Worm (Caenorhabditis elegans) whole organism, L1 larva: ENCODE results near the gene C42D4.13.

Experiments used
- C04F5.9 ChIP-seq: sonication (generic microtip); optimal IDR thresholded peaks from 2 replicates; lab custom pipeline; 2016; ENCODE audit warnings: missing genetic modification characterization, missing compliant biosample characterization
- C16A3.4 ChIP-seq: fragments of 150-350 bp; optimal IDR thresholded peaks from 2 replicates; lab custom pipeline; 2014; ENCODE audit warnings: missing biosample characterization, missing genetic modification characterization
- F16B12.6 ChIP-seq: fragments of 150-350 bp; optimal IDR thresholded peaks from 2 replicates; lab custom pipeline; 2014; ENCODE audit warnings: missing biosample characterization, missing genetic modification characterization
- Y116A8C.19 ChIP-seq: sonication (generic microtip); optimal IDR thresholded peaks from 2 replicates; lab custom pipeline; 2016; ENCODE audit warnings: missing compliant biosample characterization, missing genetic modification characterization, borderline replicate concordance
- aha-1 ChIP-seq: fragments of 150-350 bp; optimal IDR thresholded peaks from 2 replicates; lab custom pipeline; 2014; ENCODE audit warnings: missing biosample characterization, missing genetic modification characterization
- aly-2 ChIP-seq: fragments of 150-350 bp; optimal IDR thresholded peaks from 2 replicates; lab custom pipeline; 2014; ENCODE audit warnings: missing biosample characterization, missing genetic modification characterization
- blmp-1 ChIP-seq: fragments of 150-350 bp; optimal IDR thresholded peaks from 2 replicates; lab custom pipeline; 2014; ENCODE audit warnings: missing biosample characterization, missing genetic modification characterization
- ceh-8 ChIP-seq: fragments of 200-800 bp; sonication (Bioruptor generic); optimal IDR thresholded peaks from 2 replicates; lab custom pipeline; 2018; ENCODE audit warnings: mild to moderate bottlenecking, missing genetic modification characterization, moderate library complexity, missing compliant biosample characterization
- ceh-82 ChIP-seq, 3 experiments: fragments of 150-350 bp in 1 of 3; sonication (generic microtip) in 2 of 3; optimal IDR thresholded peaks; 2 replicates each; lab custom pipeline; 2014 to 2017; ENCODE audit warnings: missing biosample characterization in 3 of 3, missing genetic modification characterization in 3 of 3
- ceh-90 ChIP-seq: sonication (generic microtip); optimal IDR thresholded peaks from 2 replicates; lab custom pipeline; 2016; ENCODE audit warnings: missing genetic modification characterization, missing compliant biosample characterization
- ces-1 ChIP-seq: fragments of 150-350 bp; optimal IDR thresholded peaks from 2 replicates; lab custom pipeline; 2014; ENCODE audit warnings: missing biosample characterization, missing genetic modification reagents, missing genetic modification characterization
- dpl-1 ChIP-seq, 3 experiments: fragments of 150-350 bp in 2 of 3; sonication (generic microtip) in 1 of 3; optimal IDR thresholded peaks; 2 replicates each; lab custom pipeline; 2014 to 2017; ENCODE audit warnings: missing biosample characterization in 3 of 3, missing genetic modification characterization in 3 of 3, missing genetic modification reagents in 3 of 3
- dsc-1 ChIP-seq: sonication (generic microtip); optimal IDR thresholded peaks from 2 replicates; lab custom pipeline; 2016; ENCODE audit warnings: mild to moderate bottlenecking, missing genetic modification characterization, missing compliant biosample characterization
- efl-1 ChIP-seq, 4 experiments: fragments of 150-350 bp; optimal IDR thresholded peaks in 3 of 4; peaks in 1 of 4; 1 replicate in 1 of 4; 2 replicates in 3 of 4; lab custom pipeline; 2014; ENCODE audit warnings: missing biosample characterization in 2 of 4, missing genetic modification characterization in 2 of 4, missing genetic modification reagents in 2 of 4
- elt-2 ChIP-seq: sonication (generic microtip); optimal IDR thresholded peaks from 2 replicates; lab custom pipeline; 2016; ENCODE audit warnings: missing genetic modification characterization, mild to moderate bottlenecking, inconsistent platforms, missing compliant biosample characterization, missing genetic modification reagents
- elt-3 ChIP-seq, 6 experiments: fragments of 150-350 bp in 1 of 6; sonication (generic microtip); optimal IDR thresholded peaks; 2 replicates each; lab custom pipeline; 2017 to 2018; ENCODE audit warnings: missing biosample characterization in 6 of 6, missing genetic modification characterization in 6 of 6, inconsistent platforms in 1 of 6
- ets-5 ChIP-seq: fragments of 200-800 bp; sonication (Bioruptor generic); IDR thresholded peaks from 2 replicates; pipeline ENCODE4 v1.3.6; 2022; ENCODE audit warnings: missing genetic modification characterization, missing compliant biosample characterization
- fos-1 ChIP-seq: fragments of 150-350 bp; optimal IDR thresholded peaks from 2 replicates; lab custom pipeline; 2014; ENCODE audit warnings: missing biosample characterization, missing genetic modification characterization
- grh-1 ChIP-seq: fragments of 200-800 bp; sonication (Bioruptor generic); IDR thresholded peaks from 2 replicates; pipeline ENCODE4 v1.3.6; 2022; ENCODE audit warnings: missing genetic modification reagents, missing genetic modification characterization, missing compliant biosample characterization
- hlh-4 ChIP-seq: sonication (generic microtip); optimal IDR thresholded peaks from 2 replicates; lab custom pipeline; 2016; ENCODE audit warnings: mild to moderate bottlenecking, missing genetic modification characterization, missing compliant biosample characterization
- hpl-2 ChIP-seq: fragments of 150-350 bp; optimal IDR thresholded peaks from 2 replicates; lab custom pipeline; 2014; ENCODE audit warnings: missing biosample characterization, missing genetic modification reagents, missing genetic modification characterization
- isw-1 ChIP-seq: fragments of 200-800 bp; sonication (Bioruptor generic); IDR thresholded peaks from 2 replicates; pipeline ENCODE4 v1.3.6; 2022; ENCODE audit warnings: missing genetic modification characterization, missing compliant biosample characterization
- jun-1 ChIP-seq: fragments of 150-350 bp; optimal IDR thresholded peaks from 2 replicates; lab custom pipeline; 2014; ENCODE audit warnings: missing biosample characterization, missing genetic modification reagents, missing genetic modification characterization
- lin-14 ChIP-seq: fragments of 200-800 bp; sonication (Bioruptor generic); optimal IDR thresholded peaks from 2 replicates; lab custom pipeline; 2018; ENCODE audit warnings: mild to moderate bottlenecking, missing genetic modification characterization, moderate library complexity, missing compliant biosample characterization
- lin-15B ChIP-seq: fragments of 150-350 bp; sonication (generic microtip); optimal IDR thresholded peaks from 3 replicates; lab custom pipeline; 2014; ENCODE audit warnings: missing biosample characterization, missing genetic modification characterization
- lin-35 ChIP-seq, 2 experiments: fragments of 150-350 bp; optimal IDR thresholded peaks; 2 replicates each; lab custom pipeline; 2014; ENCODE audit warnings: missing biosample characterization in 2 of 2, missing genetic modification characterization in 2 of 2, missing genetic modification reagents in 2 of 2
- mab-9 ChIP-seq: fragments of 200-800 bp; sonication (Bioruptor generic); IDR thresholded peaks from 2 replicates; pipeline ENCODE4 v1.3.6; 2022; ENCODE audit warnings: missing genetic modification reagents, missing genetic modification characterization, missing compliant biosample characterization
- mdl-1 ChIP-seq, 2 experiments: fragments of 150-350 bp; optimal IDR thresholded peaks; 2 replicates each; lab custom pipeline; 2014 to 2017; ENCODE audit warnings: missing biosample characterization in 2 of 2, missing genetic modification characterization in 2 of 2, inconsistent platforms in 1 of 2
- mef-2 ChIP-seq: fragments of 150-350 bp; optimal IDR thresholded peaks from 2 replicates; lab custom pipeline; 2014; ENCODE audit warnings: missing biosample characterization, missing genetic modification characterization
- nhr-11 ChIP-seq: fragments of 150-350 bp; optimal IDR thresholded peaks from 2 replicates; lab custom pipeline; 2014; ENCODE audit warnings: missing biosample characterization, missing genetic modification characterization
- nhr-20 ChIP-seq: sonication (generic microtip); optimal IDR thresholded peaks from 2 replicates; lab custom pipeline; 2016; ENCODE audit warnings: mild to moderate bottlenecking, missing genetic modification characterization, missing compliant biosample characterization
- nhr-71 ChIP-seq: sonication (generic microtip); optimal IDR thresholded peaks from 2 replicates; lab custom pipeline; 2016; ENCODE audit warnings: mild to moderate bottlenecking, missing genetic modification characterization, moderate library complexity, missing compliant biosample characterization
- nhr-76 ChIP-seq: sonication (generic microtip); optimal IDR thresholded peaks from 2 replicates; lab custom pipeline; 2017; ENCODE audit warnings: missing biosample characterization, missing genetic modification characterization
- nhr-84 ChIP-seq: sonication (generic microtip); optimal IDR thresholded peaks from 2 replicates; lab custom pipeline; 2017; ENCODE audit warnings: missing biosample characterization, missing genetic modification characterization
- nhr-85 ChIP-seq: sonication (generic microtip); peaks from one replicate; lab custom pipeline; 2016; ENCODE audit warnings: missing genetic modification characterization, inconsistent platforms, missing compliant biosample characterization
- nhr-90 ChIP-seq: sonication (generic microtip); optimal IDR thresholded peaks from 2 replicates; lab custom pipeline; 2016; ENCODE audit warnings: mild to moderate bottlenecking, missing genetic modification characterization, missing compliant biosample characterization; ENCODE audit not compliant: poor library complexity
- snpc-4 ChIP-seq: fragments of 150-350 bp; optimal IDR thresholded peaks from 2 replicates; lab custom pipeline; 2014; ENCODE audit warnings: missing biosample characterization, missing genetic modification characterization
- sup-37 ChIP-seq: fragments of 200-800 bp; sonication (Bioruptor generic); optimal IDR thresholded peaks from 2 replicates; lab custom pipeline; 2018; ENCODE audit warnings: mild to moderate bottlenecking, missing genetic modification characterization, missing compliant biosample characterization
- tlp-1 ChIP-seq: fragments of 150-350 bp; optimal IDR thresholded peaks from 2 replicates; lab custom pipeline; 2014; ENCODE audit warnings: missing biosample characterization, missing genetic modification characterization
- unc-86 ChIP-seq: sonication (generic microtip); optimal IDR thresholded peaks from 2 replicates; lab custom pipeline; 2016; ENCODE audit warnings: missing genetic modification characterization, missing compliant biosample characterization
- unc-98 ChIP-seq: fragments of 200-800 bp; sonication (Bioruptor generic); IDR thresholded peaks from 2 replicates; pipeline ENCODE4 v1.3.6; 2022; ENCODE audit warnings: missing genetic modification characterization, missing compliant biosample characterization
- vab-15 ChIP-seq: sonication (generic microtip); optimal IDR thresholded peaks from 2 replicates; lab custom pipeline; 2017; ENCODE audit warnings: missing genotype, mild to moderate bottlenecking, missing genetic modification characterization, missing compliant biosample characterization
- xbp-1 ChIP-seq: sonication (generic microtip); optimal IDR thresholded peaks from 2 replicates; lab custom pipeline; 2016; ENCODE audit warnings: missing genetic modification characterization, missing compliant biosample characterization
- ztf-11 ChIP-seq, 2 experiments: sonication (generic microtip); optimal IDR thresholded peaks; 2 replicates each; lab custom pipeline; 2016 to 2017; ENCODE audit warnings: missing genetic modification characterization in 2 of 2, missing biosample characterization in 1 of 2, missing compliant biosample characterization in 1 of 2
- ztf-4 ChIP-seq: fragments of 150-350 bp; optimal IDR thresholded peaks from 2 replicates; lab custom pipeline; 2014; ENCODE audit warnings: missing biosample characterization, missing genetic modification characterization

The C42D4.13 gene

ce11 chrIV:7191745-7192144, 3.8 kb upstream of the C42D4.13 start, which contains the start of gene R13A1.5:
Gene R13A1.5 (minus strand): TSS chrIV:7191845.
- no peak for TF ChIP-seq grh-1 (GFP tag; lab: Robert Waterston, UW)
- no peak for TF ChIP-seq efl-1 (optimal IDR thresholded peaks at IDR 0.05; lab: Kevin White, UChicago)
- TF ChIP-seq efl-1 (GFP tag; optimal IDR thresholded peaks at IDR 0.05 in 1 of 2; lab: Kevin White, UChicago), result peak in 1 of 2 experiments; percentile 67
- no peak for TF ChIP-seq nhr-71 (tag; lab: Kevin White, UChicago)

- TF ChIP-seq blmp-1 (tag; lab: Kevin White, UChicago), result peak; percentile 22
- no peak for TF ChIP-seq snpc-4
- peak; percentile 38 for TF ChIP-seq nhr-20 (tag; lab: Kevin White, UChicago)
- TF ChIP-seq jun-1 (tag; lab: Kevin White, UChicago), result peak; percentile 49
- TF ChIP-seq lin-14, result peak; percentile 56
- peak; percentile 27 for TF ChIP-seq nhr-90
- no peak for TF ChIP-seq ceh-82 (tag; optimal IDR thresholded peaks at IDR 0.05; lab: Kevin White, UChicago)
- TF ChIP-seq C04F5.9 (tag; lab: Kevin White, UChicago), result no peak
- peak; percentile 89 for TF ChIP-seq elt-2
- TF ChIP-seq elt-3 (tag; optimal IDR thresholded peaks at IDR 0.05; lab: Kevin White, UChicago), result peak in 3 of 6 experiments; percentile 6 to 73 (median 56)
- peak; percentile 69 for TF ChIP-seq nhr-71 (tag; lab: Kevin White, UChicago)
- no peak for TF ChIP-seq dpl-1 (GFP tag; optimal IDR thresholded peaks at IDR 0.05; lab: Kevin White, UChicago)
- TF ChIP-seq lin-35 (GFP tag; optimal IDR thresholded peaks at IDR 0.05; lab: Kevin White, UChicago), result peak in 1 of 2 experiments; percentile 28
- TF ChIP-seq, all 84 proteins: peak for 9
Measured at ce11 chrIV:7190409-7190808, 2.5 kb upstream of the C42D4.13 start.

DNA sequence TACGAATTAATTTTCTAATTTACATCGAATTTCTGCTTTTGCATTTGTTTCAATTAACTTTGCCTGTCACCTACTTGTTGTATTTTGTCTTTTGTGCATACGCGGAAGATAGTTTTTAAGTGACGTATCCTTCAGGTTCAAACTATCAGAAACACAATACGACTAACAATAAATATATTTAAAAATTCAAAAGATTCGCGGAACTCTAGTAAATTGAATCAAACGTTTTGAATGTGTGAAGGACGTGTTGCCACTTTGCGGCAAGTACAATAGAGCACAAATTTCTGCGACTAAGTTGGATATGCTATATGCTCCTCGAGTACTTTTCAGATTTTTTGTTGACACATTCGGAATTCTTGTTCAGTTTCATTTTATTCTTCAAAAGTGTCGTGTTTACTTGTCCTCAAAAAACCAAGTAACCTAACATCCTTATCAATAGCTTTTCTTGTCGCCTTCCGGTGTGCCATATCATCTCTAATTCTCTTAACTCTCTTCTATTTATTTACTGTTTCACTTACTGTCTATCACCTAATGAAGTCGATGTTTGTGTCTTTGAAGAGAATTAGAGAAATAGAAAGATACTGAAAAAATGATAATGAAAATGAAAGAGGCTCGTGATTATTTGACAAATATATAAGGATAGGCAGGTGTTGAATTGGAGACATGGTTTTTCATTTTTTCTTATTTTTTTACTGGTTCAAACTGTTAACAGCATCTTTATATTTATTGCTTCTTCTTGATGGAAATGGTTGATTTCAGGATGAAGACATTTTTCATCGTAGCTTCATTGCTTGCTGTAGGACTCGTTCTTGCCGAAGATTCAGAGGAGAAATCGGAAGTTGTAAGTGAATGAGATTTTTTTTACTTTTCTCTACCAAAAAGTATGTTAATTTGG, 845 bp upstream of the C42D4.13 start, which contains the start of gene srlf-7:
Gene srlf-7 (plus strand): TSS at position 760 of the 895 bp plus-strand sequence.
- peak; percentile 67 for TF ChIP-seq blmp-1 (tag; lab: Kevin White, UChicago)
- TF ChIP-seq lin-14, result peak; percentile 81
- no peak for TF ChIP-seq ceh-82 (tag; optimal IDR thresholded peaks at IDR 0.05; lab: Kevin White, UChicago)
- no peak for TF ChIP-seq lin-15B (tag; lab: Kevin White, UChicago)
- no peak for TF ChIP-seq grh-1 (GFP tag; lab: Robert Waterston, UW)
- TF ChIP-seq aly-2, result no peak
- no peak for TF ChIP-seq hpl-2
- TF ChIP-seq ceh-90, result no peak
- TF ChIP-seq isw-1 (GFP tag; lab: Robert Waterston, UW), result no peak
- no peak for TF ChIP-seq nhr-76
- no peak for TF ChIP-seq Y116A8C.19
- peak; percentile 86 for TF ChIP-seq nhr-85 (tag; lab: Kevin White, UChicago)
- TF ChIP-seq C04F5.9 (tag; lab: Kevin White, UChicago), result no peak
- TF ChIP-seq ceh-8 (GFP tag; lab: Kevin White, UChicago), result no peak
- TF ChIP-seq nhr-90, result peak; percentile 77
- TF ChIP-seq F16B12.6 (tag; lab: Kevin White, UChicago), result no peak
- TF ChIP-seq ztf-4 (tag; lab: Kevin White, UChicago), result no peak
- TF ChIP-seq mef-2 (tag; lab: Kevin White, UChicago), result no peak
- no peak for TF ChIP-seq hlh-4 (tag; lab: Kevin White, UChicago)
- no peak for TF ChIP-seq mdl-1 (tag; optimal IDR thresholded peaks at IDR 0.05; lab: Kevin White, UChicago)
- TF ChIP-seq fos-1 (tag; lab: Kevin White, UChicago), result peak; percentile 6
- no peak for TF ChIP-seq unc-98 (GFP tag; lab: Robert Waterston, UW)
- no peak for TF ChIP-seq tlp-1 (tag; lab: Kevin White, UChicago)
- no peak for TF ChIP-seq ets-5 (GFP tag; lab: Robert Waterston, UW)
- TF ChIP-seq xbp-1 (tag; lab: Kevin White, UChicago), result no peak
- TF ChIP-seq elt-3 (tag; optimal IDR thresholded peaks at IDR 0.05; lab: Kevin White, UChicago), result peak in 5 of 6 experiments; percentile 55 to 98 (median 90)
- TF ChIP-seq nhr-71 (tag; lab: Kevin White, UChicago), result peak; percentile 78
- no peak for TF ChIP-seq ces-1 (GFP tag; lab: Kevin White, UChicago)
- peak; percentile 37 for TF ChIP-seq C16A3.4 (tag; lab: Kevin White, UChicago)
- no peak for TF ChIP-seq dsc-1 (tag; lab: Kevin White, UChicago)
- TF ChIP-seq ztf-11 (tag; optimal IDR thresholded peaks at IDR 0.05; lab: Kevin White, UChicago), result no peak
- no peak for TF ChIP-seq nhr-84 (tag; lab: Kevin White, UChicago)
- TF ChIP-seq aha-1, result no peak
- no peak for TF ChIP-seq unc-86
- TF ChIP-seq nhr-11, result no peak
- no peak for TF ChIP-seq vab-15 (tag; lab: Kevin White, UChicago)
- no peak for TF ChIP-seq sup-37 (GFP tag; lab: Kevin White, UChicago)
- TF ChIP-seq mab-9, result no peak
